Worm (Caenorhabditis elegans): Measurements from ENCODE around the gene lurp-1.

ce11 chrII:10884396-10884795 lies 3.7 kb downstream of the lurp-1 start, which contains the start of gene egg-3:
- TF ChIP-seq zfp-3 (GFP tag; conservative IDR thresholded peaks at IDR 0.05), result no peak
- no peak for TF ChIP-seq jun-1 (tag; optimal IDR thresholded peaks at IDR 0.05)
- TF ChIP-seq ceh-82 (tag; optimal IDR thresholded peaks at IDR 0.05), result no peak
- no peak for TF ChIP-seq lsy-2 (tag; optimal IDR thresholded peaks at IDR 0.05)
- TF ChIP-seq zag-1 (tag; optimal IDR thresholded peaks at IDR 0.05), result no peak
- TF ChIP-seq duxl-1 (tag; optimal IDR thresholded peaks at IDR 0.05; ENCODE audit: poor library complexity), result no peak

Measured in whole organism, L4 larva.